Worm (Caenorhabditis elegans) whole organism, L4/young adult: ENCODE data around the gene F46C8.1.

Experiments
- W03F9.2 ChIP-seq: fragments of 150-350 bp; optimal IDR thresholded peaks from 2 replicates; lab custom pipeline; 2014; ENCODE audit warnings: missing biosample characterization, missing genetic modification characterization
- him-1 ChIP-seq: sonication (generic microtip); optimal IDR thresholded peaks from 2 replicates; lab custom pipeline; 2016; ENCODE audit warnings: missing genotype, missing genetic modification reagents, missing genetic modification characterization, missing compliant biosample characterization

DNA sequence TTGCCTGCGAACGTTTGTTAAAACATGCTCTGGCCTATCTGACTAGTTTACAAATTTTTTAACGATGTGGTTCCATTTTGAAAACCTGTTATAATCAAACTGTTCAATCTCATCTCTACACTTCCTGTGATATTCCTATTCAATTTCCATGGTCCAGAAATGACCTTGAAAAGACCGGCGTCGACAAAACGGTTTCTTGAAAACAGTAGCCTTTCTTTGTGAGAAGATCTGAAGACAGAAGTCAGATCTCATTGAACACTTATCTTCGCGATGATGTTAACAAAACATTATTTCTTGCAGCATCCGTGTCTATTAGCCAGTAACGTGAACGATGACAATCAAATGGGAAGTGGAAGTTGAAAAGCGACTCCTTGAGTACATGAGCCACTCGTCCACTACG is 48.4 kb downstream of the F46C8.1 start, which contains the start of gene C44E12.1:
- TF ChIP-seq W03F9.2 (tag; lab: Kevin White, UChicago), result no peak
- no peak for TF ChIP-seq him-1 (tag; lab: Kevin White, UChicago)
